Fruit fly (Drosophila melanogaster) S2 (cell line): ENCODE measurements around the gene Osi15.

Source experiments
- CG8478 ChIP-seq: fragments of >200 bp; optimal IDR thresholded peaks from 2 replicates; lab custom pipeline; 2018
- CTCF ChIP-seq, 2 experiments: fragments of >200 bp; optimal IDR thresholded peaks; 2 replicates each; lab custom pipeline; 2018

DNA sequence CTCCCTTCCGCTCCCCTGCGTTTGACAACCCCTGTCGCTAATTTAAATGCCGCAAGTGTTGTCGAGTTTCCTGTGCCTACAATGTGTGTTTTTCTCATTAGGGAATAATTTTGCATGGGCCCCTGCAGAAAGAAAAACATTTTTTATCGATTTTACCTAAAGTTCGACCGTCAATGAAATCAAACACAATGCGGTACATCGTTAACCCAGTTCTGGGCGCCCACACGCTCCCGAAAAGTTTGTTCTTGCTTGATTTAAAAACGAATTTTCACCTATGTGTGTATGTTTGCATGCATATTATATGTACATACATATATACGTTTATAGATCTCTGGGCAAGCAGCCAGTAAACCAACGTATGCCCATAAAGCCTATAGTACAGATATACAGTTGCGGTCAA is 50.8 kb downstream of the Osi15 start:
- no peak for TF ChIP-seq CTCF (optimal IDR thresholded peaks at IDR 0.05; lab: Kevin White, UChicago)
- TF ChIP-seq CG8478 (lab: Kevin White, UChicago) = no peak
